Fruit fly (Drosophila melanogaster) whole organism, adult: ENCODE measurements around the gene Msp300.

Experiments
- CG11617 ChIP-seq: fragments of 200-800 bp; sonication (Bioruptor generic); optimal IDR thresholded peaks from 2 replicates; lab custom pipeline; 2017; ENCODE audit warnings: mild to moderate bottlenecking, missing biosample characterization, missing genetic modification reagents, missing genetic modification characterization
- CG33017 ChIP-seq: fragments of 200-800 bp; sonication (Bioruptor generic); optimal IDR thresholded peaks from 2 replicates; lab custom pipeline; 2018; ENCODE audit warnings: missing biosample characterization, mild to moderate bottlenecking, missing genetic modification characterization, moderate library complexity
- CG5204 ChIP-seq: fragments of 200-800 bp; sonication (Bioruptor generic); optimal IDR thresholded peaks from 2 replicates; lab custom pipeline; 2016; ENCODE audit warnings: missing biosample characterization, missing genetic modification characterization
- Mnt ChIP-seq: fragments of 200-800 bp; sonication (Bioruptor generic); optimal IDR thresholded peaks from 2 replicates; lab custom pipeline; 2016; ENCODE audit warnings: missing biosample characterization, mild to moderate bottlenecking, missing genetic modification characterization
- bab1 ChIP-seq: fragments of 200-800 bp; sonication (Bioruptor generic); optimal IDR thresholded peaks from 3 replicates; lab custom pipeline; 2019; ENCODE audit warnings: missing biosample characterization, mild to moderate bottlenecking, missing genetic modification characterization, moderate library complexity
- kay ChIP-seq: fragments of 200-800 bp; sonication (Bioruptor generic); peaks from one replicate; lab custom pipeline; 2016; ENCODE audit warnings: missing biosample characterization, missing genetic modification characterization, borderline replicate concordance
- ovo ChIP-seq: fragments of 200-800 bp; sonication (Bioruptor generic); optimal IDR thresholded peaks from 2 replicates; lab custom pipeline; 2016; ENCODE audit warnings: missing biosample characterization, missing genetic modification characterization
- toe ChIP-seq: fragments of 200-800 bp; sonication (Bioruptor generic); optimal IDR thresholded peaks from 2 replicates; lab custom pipeline; 2016; ENCODE audit warnings: missing biosample characterization, missing genetic modification characterization

DNA sequence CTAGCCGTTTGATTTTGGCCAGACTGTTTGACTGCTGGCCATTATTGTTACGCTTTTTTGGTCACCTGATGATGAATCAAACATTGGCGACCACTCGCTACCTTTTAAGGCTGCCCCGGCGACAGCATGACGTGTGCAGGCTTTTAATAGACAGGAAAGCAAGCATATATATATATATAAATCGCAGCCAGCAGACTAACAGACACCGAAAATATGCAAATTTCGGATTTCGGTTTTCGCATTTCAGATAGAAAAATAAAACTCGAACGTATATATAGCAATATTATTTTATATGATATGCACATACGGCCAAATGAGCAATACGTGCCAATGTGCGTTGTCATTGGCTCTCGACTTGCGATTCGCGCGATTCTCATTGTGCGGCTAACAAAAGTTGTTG is 130.1 kb downstream of the Msp300 start:
- no peak for TF ChIP-seq toe (GFP tag; lab: Kevin White, UChicago)
- no peak for TF ChIP-seq kay (GFP tag; lab: Kevin White, UChicago)
- no peak for TF ChIP-seq Mnt (GFP tag; lab: Kevin White, UChicago)
- no peak for TF ChIP-seq CG11617 (GFP tag; lab: Kevin White, UChicago)
- TF ChIP-seq ovo, result no peak
- no peak for TF ChIP-seq CG33017
- no peak for TF ChIP-seq bab1 (GFP tag; lab: Kevin White, UChicago)
- no peak for TF ChIP-seq CG5204
